Fruit fly (Drosophila melanogaster) whole organism, adult: ENCODE results near the gene CG15597.

Source experiments
- CG11617 ChIP-seq: fragments of 200-800 bp; sonication (Bioruptor generic); optimal IDR thresholded peaks from 2 replicates; lab custom pipeline; 2017; ENCODE audit warnings: mild to moderate bottlenecking, missing biosample characterization, missing genetic modification reagents, missing genetic modification characterization
- CG12768 ChIP-seq: fragments of 200-800 bp; sonication (Bioruptor generic); optimal IDR thresholded peaks from 2 replicates; lab custom pipeline; 2017; ENCODE audit warnings: missing biosample characterization, missing genetic modification characterization, mild to moderate bottlenecking, moderate library complexity, missing genetic modification reagents
- CG14711 ChIP-seq: fragments of 200-800 bp; sonication (Bioruptor generic); optimal IDR thresholded peaks from 2 replicates; lab custom pipeline; 2018; ENCODE audit warnings: missing biosample characterization, mild to moderate bottlenecking, missing genetic modification characterization, moderate library complexity
- CG1620 ChIP-seq: fragments of 200-800 bp; sonication (Bioruptor generic); optimal IDR thresholded peaks from 2 replicates; lab custom pipeline; 2016; ENCODE audit warnings: missing biosample characterization, missing genetic modification characterization
- CG33017 ChIP-seq: fragments of 200-800 bp; sonication (Bioruptor generic); optimal IDR thresholded peaks from 2 replicates; lab custom pipeline; 2018; ENCODE audit warnings: missing biosample characterization, mild to moderate bottlenecking, missing genetic modification characterization, moderate library complexity
- CG5204 ChIP-seq: fragments of 200-800 bp; sonication (Bioruptor generic); optimal IDR thresholded peaks from 2 replicates; lab custom pipeline; 2016; ENCODE audit warnings: missing biosample characterization, missing genetic modification characterization
- CG7045 ChIP-seq: fragments of 200-800 bp; sonication (Bioruptor generic); optimal IDR thresholded peaks from 2 replicates; lab custom pipeline; 2017; ENCODE audit warnings: missing biosample characterization, mild to moderate bottlenecking, missing genetic modification characterization
- CG7101 ChIP-seq: fragments of 200-800 bp; sonication (Bioruptor generic); optimal IDR thresholded peaks from 2 replicates; lab custom pipeline; 2018; ENCODE audit warnings: missing biosample characterization, mild to moderate bottlenecking, missing genetic modification characterization, moderate library complexity
- Clk ChIP-seq: fragments of 200-800 bp; sonication (Bioruptor generic); optimal IDR thresholded peaks from 2 replicates; lab custom pipeline; 2017; ENCODE audit warnings: missing biosample characterization, missing genetic modification characterization
- Crg-1 ChIP-seq: fragments of 200-800 bp; sonication (Bioruptor generic); optimal IDR thresholded peaks from 2 replicates; lab custom pipeline; 2016; ENCODE audit warnings: missing biosample characterization, missing genetic modification characterization
- Hr96 ChIP-seq: fragments of 200-800 bp; sonication (Bioruptor generic); optimal IDR thresholded peaks from 2 replicates; lab custom pipeline; 2016; ENCODE audit warnings: missing biosample characterization, missing genetic modification characterization
- Mnt ChIP-seq: fragments of 200-800 bp; sonication (Bioruptor generic); optimal IDR thresholded peaks from 2 replicates; lab custom pipeline; 2016; ENCODE audit warnings: missing biosample characterization, mild to moderate bottlenecking, missing genetic modification characterization
- bab1 ChIP-seq: fragments of 200-800 bp; sonication (Bioruptor generic); optimal IDR thresholded peaks from 3 replicates; lab custom pipeline; 2019; ENCODE audit warnings: missing biosample characterization, mild to moderate bottlenecking, missing genetic modification characterization, moderate library complexity
- cic ChIP-seq: fragments of 200-800 bp; sonication (Bioruptor generic); optimal IDR thresholded peaks from 2 replicates; lab custom pipeline; 2017; ENCODE audit warnings: missing biosample characterization, mild to moderate bottlenecking, missing genetic modification characterization, moderate library complexity
- cnc ChIP-seq, 2 experiments: fragments of >200 bp; optimal IDR thresholded peaks; 2 replicates each; lab custom pipeline; 2017
- kay ChIP-seq: fragments of 200-800 bp; sonication (Bioruptor generic); peaks from one replicate; lab custom pipeline; 2016; ENCODE audit warnings: missing biosample characterization, missing genetic modification characterization, borderline replicate concordance
- ovo ChIP-seq: fragments of 200-800 bp; sonication (Bioruptor generic); optimal IDR thresholded peaks from 2 replicates; lab custom pipeline; 2016; ENCODE audit warnings: missing biosample characterization, missing genetic modification characterization
- pad ChIP-seq: fragments of 200-800 bp; sonication (Bioruptor generic); optimal IDR thresholded peaks from 3 replicates; lab custom pipeline; 2017; ENCODE audit warnings: missing biosample characterization, missing genetic modification characterization, mild to moderate bottlenecking, moderate library complexity, missing genetic modification reagents
- tj ChIP-seq: fragments of 200-800 bp; sonication (Bioruptor generic); optimal IDR thresholded peaks from 3 replicates; lab custom pipeline; 2017; ENCODE audit warnings: missing biosample characterization, mild to moderate bottlenecking, missing genetic modification characterization, moderate library complexity
- toe ChIP-seq: fragments of 200-800 bp; sonication (Bioruptor generic); optimal IDR thresholded peaks from 2 replicates; lab custom pipeline; 2016; ENCODE audit warnings: missing biosample characterization, missing genetic modification characterization

Gene CG15597

DNA sequence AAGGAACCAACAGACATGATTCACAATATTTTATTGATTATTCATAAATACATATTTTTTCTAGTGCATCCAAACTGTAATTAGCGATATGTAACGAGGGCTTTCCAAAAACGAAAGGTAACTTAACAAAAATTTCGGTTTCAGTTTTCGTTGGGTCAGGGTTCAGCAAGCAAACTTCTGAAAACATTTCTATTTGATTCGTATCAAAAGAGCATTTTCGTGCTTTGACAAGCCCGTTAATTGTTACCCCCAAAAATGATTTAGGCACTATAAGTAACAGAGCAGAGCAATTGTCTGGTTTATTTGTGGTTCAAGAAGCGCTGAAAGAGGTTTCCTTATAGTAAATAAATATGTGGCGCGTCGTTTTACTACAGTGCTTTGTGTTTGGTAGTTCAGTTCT lies 19.1 kb downstream of the CG15597 start, which contains the start of gene Osi10b:
Gene Osi10b, plus strand, starts transcription at position 301 of the 400 bp plus-strand sequence.
- TF ChIP-seq kay (GFP tag; lab: Kevin White, UChicago) (no peak), CG5204 (GFP tag; lab: Kevin White, UChicago) (no peak), Mnt (GFP tag; lab: Kevin White, UChicago) (no peak), CG7045 (GFP tag; lab: Kevin White, UChicago) (no peak), CG33017 (tag; lab: Kevin White, UChicago) (no peak), Hr96 (GFP tag; lab: Kevin White, UChicago) (no peak), pad (GFP tag; lab: Kevin White, UChicago) (no peak), CG11617 (no peak), tj (no peak), bab1 (GFP tag; lab: Kevin White, UChicago) (no peak), CG14711 (tag; lab: Kevin White, UChicago) (no peak), cnc (optimal IDR thresholded peaks at IDR 0.05; lab: Kevin White, UChicago) (no peak)

DNA sequence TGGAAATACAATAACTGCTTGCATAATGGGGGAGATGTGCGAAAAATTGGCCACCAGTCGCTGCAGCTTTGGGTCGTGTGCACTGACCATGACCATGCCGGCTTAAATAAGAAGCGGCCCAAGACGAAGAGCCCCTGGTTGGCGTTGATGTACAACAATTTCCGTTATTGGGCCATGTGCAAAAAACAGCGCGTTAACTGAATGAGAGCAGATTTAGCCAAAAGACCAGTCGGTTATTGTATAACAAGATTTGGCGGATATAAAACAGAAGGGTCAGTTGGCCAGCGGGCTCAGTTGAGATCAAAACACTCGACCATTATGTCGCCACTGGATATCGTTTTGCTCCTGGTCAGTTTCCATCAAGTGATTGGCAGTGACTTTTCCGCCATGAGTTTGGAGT lies 21.3 kb downstream of the CG15597 start, which contains the start of gene Osi10a:
Gene Osi10a, plus strand, starts transcription at position 301 of the 400 bp plus-strand sequence.
- TF ChIP-seq Clk, result no peak
- no peak for TF ChIP-seq cic (GFP tag; lab: Kevin White, UChicago)
- no peak for TF ChIP-seq CG33017 (tag; lab: Kevin White, UChicago)
- TF ChIP-seq Crg-1 (GFP tag; lab: Kevin White, UChicago), result no peak
- no peak for TF ChIP-seq CG1620
- TF ChIP-seq cnc (optimal IDR thresholded peaks at IDR 0.05; lab: Kevin White, UChicago), result no peak
- no peak for TF ChIP-seq bab1 (GFP tag; lab: Kevin White, UChicago)
- TF ChIP-seq CG7045 (GFP tag; lab: Kevin White, UChicago), result no peak
- TF ChIP-seq toe, result no peak
- TF ChIP-seq CG7101, result no peak
- no peak for TF ChIP-seq CG14711 (tag; lab: Kevin White, UChicago)
- no peak for TF ChIP-seq tj
- no peak for TF ChIP-seq ovo
- no peak for TF ChIP-seq Hr96 (GFP tag; lab: Kevin White, UChicago)
- no peak for TF ChIP-seq Mnt (GFP tag; lab: Kevin White, UChicago)
- TF ChIP-seq CG11617, result no peak
- TF ChIP-seq CG5204 (GFP tag; lab: Kevin White, UChicago), result no peak
- TF ChIP-seq kay (GFP tag; lab: Kevin White, UChicago), result no peak

DNA sequence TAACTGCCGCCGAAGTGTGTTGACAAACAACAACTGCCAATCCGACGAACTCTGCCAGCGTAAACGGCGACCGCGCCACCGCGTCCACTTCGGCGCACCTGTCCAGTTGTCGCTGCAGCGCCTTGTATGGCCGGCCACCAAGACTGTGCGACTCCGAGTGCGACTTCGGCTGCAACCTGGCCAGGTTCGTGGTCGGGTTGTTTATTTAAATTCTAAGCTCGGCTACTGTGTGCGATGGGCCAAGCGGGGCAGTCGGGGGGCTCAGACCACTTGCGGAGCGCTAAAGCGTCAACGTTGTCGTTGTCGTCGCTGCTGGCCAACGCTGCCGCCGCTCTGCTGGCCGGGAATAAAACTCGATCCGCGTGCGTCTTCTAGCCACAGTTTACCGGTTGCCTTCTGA lies 25.2 kb downstream of the CG15597 start, which contains the start of gene Osi9:
Gene Osi9, plus strand, starts transcription at position 375 of the 400 bp plus-strand sequence.
- no peak for TF ChIP-seq ovo
- no peak for TF ChIP-seq cic (GFP tag; lab: Kevin White, UChicago)
- TF ChIP-seq Mnt (GFP tag; lab: Kevin White, UChicago), result no peak
- no peak for TF ChIP-seq CG12768 (GFP tag; lab: Kevin White, UChicago)
- TF ChIP-seq tj, result no peak
- TF ChIP-seq Clk, result no peak
- TF ChIP-seq CG14711 (tag; lab: Kevin White, UChicago), result no peak
- TF ChIP-seq bab1 (GFP tag; lab: Kevin White, UChicago), result no peak
- no peak for TF ChIP-seq pad (GFP tag; lab: Kevin White, UChicago)
- no peak for TF ChIP-seq CG33017 (tag; lab: Kevin White, UChicago)
- TF ChIP-seq CG1620, result no peak

dm6 chr3R:6254875-6255274 lies 30.1 kb downstream of the CG15597 start, which contains the start of gene Osi8:
TSS of gene Osi8 (plus strand) at chr3R:6255175.
- no peak for TF ChIP-seq kay (GFP tag; lab: Kevin White, UChicago)
- no peak for TF ChIP-seq CG14711 (tag; lab: Kevin White, UChicago)
- no peak for TF ChIP-seq Crg-1 (GFP tag; lab: Kevin White, UChicago)
- no peak for TF ChIP-seq CG33017 (tag; lab: Kevin White, UChicago)
- TF ChIP-seq Clk, result no peak
- no peak for TF ChIP-seq CG12768 (GFP tag; lab: Kevin White, UChicago)
- TF ChIP-seq CG11617, result no peak
- TF ChIP-seq cnc (optimal IDR thresholded peaks at IDR 0.05; lab: Kevin White, UChicago), result no peak
- TF ChIP-seq Mnt (GFP tag; lab: Kevin White, UChicago), result no peak
- no peak for TF ChIP-seq Hr96 (GFP tag; lab: Kevin White, UChicago)
- no peak for TF ChIP-seq tj
- TF ChIP-seq cic (GFP tag; lab: Kevin White, UChicago), result no peak
- TF ChIP-seq CG7101, result no peak
- no peak for TF ChIP-seq pad (GFP tag; lab: Kevin White, UChicago)

- TF ChIP-seq Hr96 (GFP tag; lab: Kevin White, UChicago) (no peak), ovo (no peak), pad (GFP tag; lab: Kevin White, UChicago) (no peak), CG7045 (GFP tag; lab: Kevin White, UChicago) (no peak), CG5204 (GFP tag; lab: Kevin White, UChicago) (no peak), bab1 (GFP tag; lab: Kevin White, UChicago) (no peak), toe (no peak), CG33017 (tag; lab: Kevin White, UChicago) (no peak), Clk (no peak), cic (GFP tag; lab: Kevin White, UChicago) (no peak), CG1620 (no peak), CG11617 (no peak), CG7101 (no peak), CG12768 (GFP tag; lab: Kevin White, UChicago) (no peak), Mnt (GFP tag; lab: Kevin White, UChicago) (no peak), cnc (optimal IDR thresholded peaks at IDR 0.05; lab: Kevin White, UChicago) (no peak), CG14711 (tag; lab: Kevin White, UChicago) (no peak), tj (no peak)
These were observed 30.6 kb downstream of the CG15597 start for dm6 chr3R:6254438-6254837.

DNA sequence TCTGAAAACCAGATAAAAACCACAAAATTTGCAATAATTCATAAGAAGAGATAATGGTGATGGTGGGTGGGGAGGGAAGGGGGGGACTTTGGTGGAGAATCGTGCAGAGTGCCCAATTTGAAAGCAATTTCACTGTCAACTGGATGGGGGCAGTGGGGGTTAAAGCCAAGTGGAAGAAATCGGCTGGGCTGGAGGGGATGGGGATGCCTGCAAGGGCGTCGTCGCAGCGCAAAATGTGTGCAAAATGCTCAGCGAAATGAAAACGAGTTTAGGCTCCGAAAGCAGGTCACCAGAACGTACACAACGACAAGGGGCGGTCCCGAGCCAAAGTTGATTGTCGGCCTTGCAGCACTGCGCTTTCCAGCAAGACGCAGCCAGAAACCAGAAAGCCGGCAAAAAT lies 32.2 kb downstream of the CG15597 start:
- no peak for TF ChIP-seq CG7045 (GFP tag; lab: Kevin White, UChicago)
- no peak for TF ChIP-seq CG11617
- no peak for TF ChIP-seq toe
